In the genomic region with DNA sequence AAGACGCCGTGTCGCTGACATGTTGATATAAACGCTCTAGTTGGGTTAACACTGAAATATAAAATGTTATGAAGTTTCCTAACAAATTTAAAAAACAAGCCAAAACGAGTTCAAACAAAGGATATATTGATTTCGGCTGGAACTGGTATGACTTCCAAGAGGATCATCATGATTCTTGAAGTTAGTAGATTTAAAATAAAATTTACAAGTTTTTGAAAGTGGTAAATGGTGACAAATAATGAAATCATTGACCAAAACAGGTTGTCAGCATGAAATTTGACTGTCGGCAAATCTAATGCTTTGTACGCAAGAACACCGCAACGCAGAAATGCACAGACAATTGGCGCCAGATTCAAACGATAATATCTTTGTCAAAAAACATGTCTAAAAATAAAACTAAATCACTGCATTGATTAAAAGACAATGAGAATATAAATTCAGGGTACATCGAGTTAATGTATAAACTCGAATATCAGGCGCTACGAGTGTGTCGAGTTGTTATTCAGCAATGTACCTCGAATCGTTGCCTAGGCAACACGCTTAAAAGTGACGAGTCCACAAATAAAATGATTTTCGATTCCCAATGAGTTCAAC, we compare ENCODE assay signal across 7 worm cellular contexts.
A peak's percentile ranks its signal among the peaks of the same experiment; 100 is the strongest.
TF ChIP-seq lines count a peak whose summit lies in the region.

A gene (minus strand): TSS at position 51 of the 594 bp plus-strand sequence.
A gene (plus strand): TSS at position 544 of the 594 bp plus-strand sequence.

TF ChIP-seq in whole organism, L1 larva, 84 proteins besides CTCF, POLR2A, EP300 and RAD21 (continues in another document):
- TF ChIP-seq nhr-71 (tag; optimal IDR thresholded peaks at IDR 0.05; lab: Kevin White, UChicago) (peak; percentile 61), unc-62 (GFP tag; optimal IDR thresholded peaks at IDR 0.05; lab: Kevin White, UChicago) (no peak), irx-1 (tag; optimal IDR thresholded peaks at IDR 0.05; lab: Kevin White, UChicago) (no peak), zag-1 (tag; optimal IDR thresholded peaks at IDR 0.05; lab: Kevin White, UChicago) (no peak), C34B4.2 (tag; optimal IDR thresholded peaks at IDR 0.05; lab: Kevin White, UChicago) (no peak), C04F5.9 (tag; optimal IDR thresholded peaks at IDR 0.05; lab: Kevin White, UChicago) (no peak), ceh-88 (GFP tag; IDR thresholded peaks at IDR 0.05; lab: Robert Waterston, UW) (no peak), C16A3.4 (tag; optimal IDR thresholded peaks at IDR 0.05; lab: Kevin White, UChicago) (peak; percentile 46), fkh-8 (tag; optimal IDR thresholded peaks at IDR 0.05; lab: Kevin White, UChicago) (peak; percentile 34), sptf-1 (tag; optimal IDR thresholded peaks at IDR 0.05; lab: Kevin White, UChicago) (no peak), fkh-4 (tag; optimal IDR thresholded peaks at IDR 0.05; lab: Kevin White, UChicago; ENCODE audit: borderline replicate concordance) (no peak), lir-3 (tag; optimal IDR thresholded peaks at IDR 0.05; lab: Kevin White, UChicago; ENCODE audit: poor library complexity) (peak; percentile 11)

TF ChIP-seq in whole organism, L2 larva, 48 proteins besides CTCF, POLR2A, EP300 and RAD21 (continues in another document):
- TF ChIP-seq crh-2 (tag; optimal IDR thresholded peaks at IDR 0.05; lab: Kevin White, UChicago) = peak; percentile 41
- TF ChIP-seq elt-1 (tag; optimal IDR thresholded peaks at IDR 0.05; lab: Kevin White, UChicago) = no peak
- no peak for TF ChIP-seq sem-4 (tag; optimal IDR thresholded peaks at IDR 0.05; lab: Kevin White, UChicago)
- TF ChIP-seq lsy-2 (tag; optimal IDR thresholded peaks at IDR 0.05; lab: Kevin White, UChicago) = peak in 1 of 2 experiments; percentile 68
- TF ChIP-seq ztf-11 (tag; optimal IDR thresholded peaks at IDR 0.05; lab: Kevin White, UChicago) = no peak
- TF ChIP-seq nhr-21 (tag; optimal IDR thresholded peaks at IDR 0.05; lab: Kevin White, UChicago) = no peak
- TF ChIP-seq sma-9 (GFP tag; optimal IDR thresholded peaks at IDR 0.05; lab: Kevin White, UChicago) = peak; percentile 6
- TF ChIP-seq sma-9 (tag; optimal IDR thresholded peaks at IDR 0.05; lab: Kevin White, UChicago) = no peak
- TF ChIP-seq gmeb-1 (tag; optimal IDR thresholded peaks at IDR 0.05; lab: Kevin White, UChicago) = peak; percentile 88
- peak; percentile 65 for TF ChIP-seq C34F6.9 (tag; optimal IDR thresholded peaks at IDR 0.05; lab: Kevin White, UChicago)
- peak; percentile 17 for TF ChIP-seq egl-27 (tag; optimal IDR thresholded peaks at IDR 0.05; lab: Kevin White, UChicago)
- TF ChIP-seq unc-55 (GFP tag; optimal IDR thresholded peaks at IDR 0.05; lab: Kevin White, UChicago) = peak; percentile 56

TF ChIP-seq in whole organism, L3 larva, 47 proteins besides CTCF, POLR2A, EP300 and RAD21:
- TF ChIP-seq pha-4 (tag; optimal IDR thresholded peaks at IDR 0.05; lab: Kevin White, UChicago) = peak; percentile 69
- peak; percentile 52 for TF ChIP-seq lin-15B (tag; optimal IDR thresholded peaks at IDR 0.05; lab: Kevin White, UChicago)
- peak; percentile 32 for TF ChIP-seq snpc-4 (tag; optimal IDR thresholded peaks at IDR 0.05; lab: Kevin White, UChicago)
- peak; percentile 55 for TF ChIP-seq hmg-11 (tag; optimal IDR thresholded peaks at IDR 0.05; lab: Kevin White, UChicago)
- TF ChIP-seq nhr-23 (tag; optimal IDR thresholded peaks at IDR 0.05; lab: Kevin White, UChicago) = peak; percentile 25
- TF ChIP-seq elt-3 (tag; optimal IDR thresholded peaks at IDR 0.05; lab: Kevin White, UChicago) = no peak
- no peak for TF ChIP-seq nhr-12 (tag; optimal IDR thresholded peaks at IDR 0.05; lab: Kevin White, UChicago)
- no peak for TF ChIP-seq nhr-77 (tag; optimal IDR thresholded peaks at IDR 0.05; lab: Kevin White, UChicago)
- TF ChIP-seq nfya-1 (tag; optimal IDR thresholded peaks at IDR 0.05; lab: Kevin White, UChicago; ENCODE audit: insufficient read depth) = peak; percentile 46

TF ChIP-seq in whole organism, L4 larva, 104 proteins besides CTCF, POLR2A, EP300 and RAD21 (continues in another document):
- TF ChIP-seq Y5F2A.4 (GFP tag; optimal IDR thresholded peaks at IDR 0.05; lab: Kevin White, UChicago) (no peak), spr-3 (GFP tag; optimal IDR thresholded peaks at IDR 0.05; lab: Kevin White, UChicago) (no peak), hlh-11 (tag; optimal IDR thresholded peaks at IDR 0.05; lab: Kevin White, UChicago) (no peak), nhr-25 (tag; optimal IDR thresholded peaks at IDR 0.05; lab: Kevin White, UChicago; ENCODE audit: borderline replicate concordance, insufficient read depth) (no peak), T26A8.4 (GFP tag; IDR thresholded peaks at IDR 0.05; lab: Robert Waterston, UW) (no peak), lin-38 (GFP tag; IDR thresholded peaks at IDR 0.05; lab: Robert Waterston, UW) (peak; percentile 53), dpl-1 (GFP tag; optimal IDR thresholded peaks at IDR 0.05; lab: Kevin White, UChicago) (peak; percentile 91), rbr-2 (tag; optimal IDR thresholded peaks at IDR 0.05; lab: Kevin White, UChicago) (no peak), hlh-30 (tag; optimal IDR thresholded peaks at IDR 0.05; lab: Kevin White, UChicago; ENCODE audit: insufficient read depth) (peak; percentile 16), lsy-2 (tag; optimal IDR thresholded peaks at IDR 0.05; lab: Kevin White, UChicago) (peak in 1 of 2 experiments; percentile 63), spr-1 (tag; optimal IDR thresholded peaks at IDR 0.05; lab: Kevin White, UChicago) (no peak), nhr-237 (tag; optimal IDR thresholded peaks at IDR 0.05; lab: Kevin White, UChicago) (no peak), T20F7.1 (GFP tag; optimal IDR thresholded peaks at IDR 0.05; lab: Kevin White, UChicago) (peak; percentile 20)

TF ChIP-seq in whole organism, late embryonic, 69 proteins besides CTCF, POLR2A, EP300 and RAD21:
- TF ChIP-seq syd-9 (tag; optimal IDR thresholded peaks at IDR 0.05; lab: Kevin White, UChicago) (no peak), ceh-19 (GFP tag; optimal IDR thresholded peaks at IDR 0.05; lab: Kevin White, UChicago) (no peak), nfya-1 (tag; optimal IDR thresholded peaks at IDR 0.05; lab: Kevin White, UChicago) (peak; percentile 38), ahr-1 (tag; optimal IDR thresholded peaks at IDR 0.05; lab: Kevin White, UChicago) (no peak)

TF ChIP-seq in whole organism, mixed stage, embryonic, 35 proteins besides CTCF, POLR2A, EP300 and RAD21:
- TF ChIP-seq nhr-28 (tag; optimal IDR thresholded peaks at IDR 0.05; lab: Kevin White, UChicago) (no peak), ceh-39 (tag; optimal IDR thresholded peaks at IDR 0.05; lab: Kevin White, UChicago) (no peak), lin-32 (GFP tag; optimal IDR thresholded peaks at IDR 0.05; lab: Kevin White, UChicago) (no peak), mls-2 (tag; optimal IDR thresholded peaks at IDR 0.05; lab: Kevin White, UChicago) (no peak), mep-1 (tag; optimal IDR thresholded peaks at IDR 0.05; lab: Kevin White, UChicago) (peak; percentile 5), ztf-11 (tag; optimal IDR thresholded peaks at IDR 0.05; lab: Kevin White, UChicago) (no peak), nhr-237 (tag; optimal IDR thresholded peaks at IDR 0.05; lab: Kevin White, UChicago) (peak; percentile 42), unc-120 (tag; optimal IDR thresholded peaks at IDR 0.05; lab: Kevin White, UChicago; ENCODE audit: poor library complexity, severe bottlenecking) (peak; percentile 80), lsy-2 (tag; optimal IDR thresholded peaks at IDR 0.05; lab: Kevin White, UChicago) (peak; percentile 18), drap-1 (GFP tag; optimal IDR thresholded peaks at IDR 0.05; lab: Kevin White, UChicago) (no peak)
TF ChIP-seq in whole organism, mixed stage, embryonic: peak in this region for 4.

TF ChIP-seq in whole organism, young adult, 124 proteins besides CTCF, POLR2A, EP300 and RAD21 (continues in another document):
- TF ChIP-seq unc-62 (GFP tag; optimal IDR thresholded peaks at IDR 0.05; lab: Kevin White, UChicago) (no peak), ekl-4 (GFP tag; IDR thresholded peaks at IDR 0.05; lab: Robert Waterston, UW) (no peak), F33H1.4 (GFP tag; IDR thresholded peaks at IDR 0.05; lab: Robert Waterston, UW) (peak; percentile 30; the same call in 1 of the 2 replicates), ceh-27 (GFP tag; optimal IDR thresholded peaks at IDR 0.05; lab: Kevin White, UChicago) (no peak), hmg-20 (GFP tag; IDR thresholded peaks at IDR 0.05; lab: Robert Waterston, UW) (no peak), B0019.2 (GFP tag; conservative IDR thresholded peaks at IDR 0.05; lab: Robert Waterston, UW) (no peak), Y53G8AR.9 (GFP tag; conservative IDR thresholded peaks at IDR 0.05; lab: Robert Waterston, UW) (no peak), K12H6.12 (tag; optimal IDR thresholded peaks at IDR 0.05; lab: Kevin White, UChicago) (no peak), snpc-3.4 (tag; optimal IDR thresholded peaks at IDR 0.05; lab: Kevin White, UChicago) (no peak), T07F8.4 (tag; optimal IDR thresholded peaks at IDR 0.05; lab: Kevin White, UChicago) (no peak), lin-54 (GFP tag; optimal IDR thresholded peaks at IDR 0.05; lab: Kevin White, UChicago) (peak; percentile 82), die-1 (tag; optimal IDR thresholded peaks at IDR 0.05; lab: Kevin White, UChicago) (no peak), rpc-1 (optimal IDR thresholded peaks at IDR 0.05; lab: Kevin White, UChicago) (no peak), rpc-1 (tag; optimal IDR thresholded peaks at IDR 0.05; lab: Kevin White, UChicago) (no peak), bed-1 (GFP tag; IDR thresholded peaks at IDR 0.05; lab: Robert Waterston, UW) (no peak), aptf-3 (GFP tag; IDR thresholded peaks at IDR 0.05; lab: Robert Waterston, UW) (no peak), snpc-4 (GFP tag; optimal IDR thresholded peaks at IDR 0.05; lab: Kevin White, UChicago) (no peak), snpc-4 (tag; optimal IDR thresholded peaks at IDR 0.05; lab: Kevin White, UChicago) (no peak), cebp-1 (GFP tag; IDR thresholded peaks at IDR 0.05; lab: Robert Waterston, UW) (no peak), cebp-1 (tag; optimal IDR thresholded peaks at IDR 0.05; lab: Kevin White, UChicago) (no peak), tlf-1 (GFP tag; optimal IDR thresholded peaks at IDR 0.05; lab: Kevin White, UChicago) (no peak), ceh-79 (tag; optimal IDR thresholded peaks at IDR 0.05; lab: Kevin White, UChicago) (no peak), egl-44 (GFP tag; IDR thresholded peaks at IDR 0.05; lab: Robert Waterston, UW) (no peak), attf-5 (GFP tag; optimal IDR thresholded peaks at IDR 0.05; lab: Kevin White, UChicago) (peak; percentile 11), nfya-1 (tag; optimal IDR thresholded peaks at IDR 0.05; lab: Kevin White, UChicago; ENCODE audit: borderline replicate concordance, insufficient read depth) (no peak), Y95B8A.8 (GFP tag; IDR thresholded peaks at IDR 0.05; lab: Robert Waterston, UW) (no peak), nfya-2 (GFP tag; IDR thresholded peaks at IDR 0.05; lab: Robert Waterston, UW) (no peak), aptf-2 (GFP tag; conservative IDR thresholded peaks at IDR 0.05; lab: Robert Waterston, UW) (no peak), efl-1 (GFP tag; optimal IDR thresholded peaks at IDR 0.05; lab: Kevin White, UChicago) (peak; percentile 78), Y53F4B.3 (GFP tag; IDR thresholded peaks at IDR 0.05; lab: Robert Waterston, UW) (no peak)
